Fruit fly (Drosophila melanogaster) whole organism, embryonic: ENCODE data around the gene Sry-alpha.

Source experiments
- Atf-2 ChIP-seq: fragments of 200-800 bp; sonication (Bioruptor generic); optimal IDR thresholded peaks from 2 replicates; lab custom pipeline; 2016; ENCODE audit warnings: missing biosample characterization, missing genetic modification characterization
- Atf6 ChIP-seq: fragments of 200-800 bp; sonication (Bioruptor generic); IDR thresholded peaks from 2 replicates; pipeline ENCODE4 v1.3.6; 2022; ENCODE audit warnings: missing biosample characterization, missing genetic modification characterization
- B-H2 ChIP-seq: fragments of 200-800 bp; sonication (Bioruptor generic); optimal IDR thresholded peaks from 2 replicates; lab custom pipeline; 2018; ENCODE audit warnings: missing biosample characterization, mild to moderate bottlenecking, missing genetic modification characterization
- Blimp-1 ChIP-seq: fragments of 200-800 bp; sonication (Bioruptor generic); optimal IDR thresholded peaks from 3 replicates; lab custom pipeline; 2018; ENCODE audit warnings: missing biosample characterization, missing genetic modification characterization, mild to moderate bottlenecking, moderate library complexity, missing genetic modification reagents
- CG10267 ChIP-seq: fragments of 200-800 bp; sonication (Bioruptor generic); optimal IDR thresholded peaks from 2 replicates; lab custom pipeline; 2018; ENCODE audit warnings: missing biosample characterization, mild to moderate bottlenecking, missing genetic modification characterization, moderate library complexity
- CG12155 ChIP-seq: fragments of 200-800 bp; sonication (Bioruptor generic); optimal IDR thresholded peaks from 3 replicates; lab custom pipeline; 2016; ENCODE audit warnings: missing biosample characterization, missing genetic modification characterization
- CG14860 ChIP-seq: fragments of 200-800 bp; sonication (Bioruptor generic); IDR thresholded peaks from 3 replicates; pipeline ENCODE4 v1.3.6; 2022; ENCODE audit warnings: missing biosample characterization, missing genetic modification characterization; ENCODE audit not compliant: partially characterized antibody
- CG14965 ChIP-seq: fragments of 200-800 bp; sonication (Bioruptor generic); optimal IDR thresholded peaks from 2 replicates; lab custom pipeline; 2016; ENCODE audit warnings: missing biosample characterization, missing genetic modification characterization, borderline replicate concordance
- CG15479 ChIP-seq: fragments of 200-800 bp; sonication (Bioruptor generic); optimal IDR thresholded peaks from 3 replicates; lab custom pipeline; 2019; ENCODE audit warnings: missing biosample characterization, mild to moderate bottlenecking, missing genetic modification characterization, moderate library complexity
- CG1647 ChIP-seq: fragments of 200-800 bp; sonication (Bioruptor generic); optimal IDR thresholded peaks from 3 replicates; lab custom pipeline; 2016; ENCODE audit warnings: missing biosample characterization, missing genetic modification characterization
- CG17385 ChIP-seq: fragments of 200-800 bp; sonication (Bioruptor generic); optimal IDR thresholded peaks from 3 replicates; lab custom pipeline; 2018; ENCODE audit warnings: missing biosample characterization, mild to moderate bottlenecking, missing genetic modification characterization
- CG2129 ChIP-seq: fragments of 200-800 bp; sonication (Bioruptor generic); IDR thresholded peaks from 2 replicates; pipeline ENCODE4 v1.3.6; 2022; ENCODE audit warnings: missing biosample characterization, missing genetic modification characterization; ENCODE audit not compliant: partially characterized antibody
- CG32532 ChIP-seq: fragments of 200-800 bp; sonication (Bioruptor generic); IDR thresholded peaks from 2 replicates; pipeline ENCODE4 v1.3.6; 2022; ENCODE audit warnings: missing biosample characterization, missing genetic modification characterization
- CG32767 ChIP-seq: fragments of 200-800 bp; sonication (Bioruptor generic); IDR thresholded peaks from 2 replicates; pipeline ENCODE4 v1.3.6; 2022; ENCODE audit warnings: missing biosample characterization, missing genetic modification characterization
- CG3281 ChIP-seq: fragments of 200-800 bp; sonication (Bioruptor generic); optimal IDR thresholded peaks from 3 replicates; lab custom pipeline; 2017; ENCODE audit warnings: missing biosample characterization, mild to moderate bottlenecking, missing genetic modification characterization
- CG33557 ChIP-seq: fragments of 200-800 bp; sonication (Bioruptor generic); optimal IDR thresholded peaks from 2 replicates; lab custom pipeline; 2019; ENCODE audit warnings: missing biosample characterization, mild to moderate bottlenecking, missing genetic modification characterization, moderate library complexity
- CG3995 ChIP-seq: fragments of 200-800 bp; sonication (Bioruptor generic); optimal IDR thresholded peaks from 3 replicates; lab custom pipeline; 2016; ENCODE audit warnings: missing biosample characterization, missing genetic modification characterization
- CG4282 ChIP-seq: fragments of 200-800 bp; sonication (Bioruptor generic); optimal IDR thresholded peaks from 2 replicates; lab custom pipeline; 2016; ENCODE audit warnings: missing biosample characterization, missing genetic modification characterization
- CG6791 ChIP-seq: fragments of 200-800 bp; sonication (Bioruptor generic); IDR thresholded peaks from 3 replicates; pipeline ENCODE4 v1.3.6; 2022; ENCODE audit warnings: missing biosample characterization, missing genetic modification characterization; ENCODE audit not compliant: partially characterized antibody
- CG6813 ChIP-seq: fragments of 200-800 bp; sonication (Bioruptor generic); optimal IDR thresholded peaks from 2 replicates; lab custom pipeline; 2017; ENCODE audit warnings: missing biosample characterization, missing genetic modification characterization, mild to moderate bottlenecking, moderate library complexity, missing genetic modification reagents
- Dref ChIP-seq: fragments of 200-800 bp; sonication (Bioruptor generic); IDR thresholded peaks from 2 replicates; pipeline ENCODE4 v1.3.6; 2022; ENCODE audit warnings: missing biosample characterization, missing genetic modification characterization
- Ets65A ChIP-seq: fragments of 200-800 bp; sonication (Bioruptor generic); peaks from one replicate; lab custom pipeline; 2016; ENCODE audit warnings: missing biosample characterization, missing genetic modification characterization
- HHEX ChIP-seq: fragments of 200-800 bp; sonication (Bioruptor generic); optimal IDR thresholded peaks from 3 replicates; lab custom pipeline; 2017; ENCODE audit warnings: missing biosample characterization, mild to moderate bottlenecking, missing genetic modification characterization, missing genetic modification reagents
- Hey ChIP-seq: fragments of 200-800 bp; sonication (Bioruptor generic); optimal IDR thresholded peaks from 3 replicates; lab custom pipeline; 2018; ENCODE audit warnings: missing biosample characterization, mild to moderate bottlenecking, missing genetic modification characterization
- Lhr ChIP-seq: fragments of 200-800 bp; sonication (Bioruptor generic); optimal IDR thresholded peaks from 3 replicates; lab custom pipeline; 2017; ENCODE audit warnings: mild to moderate bottlenecking, missing biosample characterization, missing genetic modification reagents, missing genetic modification characterization
- MTF-1 ChIP-seq: fragments of 200-800 bp; sonication (Bioruptor generic); optimal IDR thresholded peaks from 2 replicates; lab custom pipeline; 2018; ENCODE audit warnings: missing biosample characterization, mild to moderate bottlenecking, missing genetic modification characterization, borderline replicate concordance
- NC2β ChIP-seq: fragments of 200-800 bp; sonication (Bioruptor generic); optimal IDR thresholded peaks from 2 replicates; lab custom pipeline; 2016; ENCODE audit warnings: missing biosample characterization, missing genetic modification characterization
- Pdp1 ChIP-seq, 2 experiments: fragments of 200-800 bp; sonication (Bioruptor generic); optimal IDR thresholded peaks; 3 replicates each; lab custom pipeline; 2016; ENCODE audit warnings: missing biosample characterization in 2 of 2, missing genetic modification characterization in 2 of 2, mild to moderate bottlenecking in 1 of 2, moderate library complexity in 1 of 2
- Rfx ChIP-seq: fragments of 200-800 bp; sonication (Bioruptor generic); IDR thresholded peaks from 2 replicates; pipeline ENCODE4 v1.3.6; 2022; ENCODE audit warnings: missing biosample characterization, missing genetic modification characterization
- cg ChIP-seq: fragments of 200-800 bp; sonication (Bioruptor generic); optimal IDR thresholded peaks from 3 replicates; lab custom pipeline; 2019; ENCODE audit warnings: missing biosample characterization, mild to moderate bottlenecking, missing genetic modification characterization, moderate library complexity
- chif ChIP-seq, 2 experiments: fragments of 200-800 bp; sonication (Bioruptor generic); optimal IDR thresholded peaks; 3 replicates each; lab custom pipeline; 2016; ENCODE audit warnings: missing biosample characterization in 2 of 2, missing genetic modification characterization in 2 of 2
- ci ChIP-seq: fragments of 200-800 bp; sonication (Bioruptor generic); IDR thresholded peaks from 3 replicates; pipeline ENCODE4 v1.3.6; 2022; ENCODE audit warnings: missing biosample characterization, missing genetic modification characterization
- dan ChIP-seq: fragments of 200-800 bp; sonication (Bioruptor generic); IDR thresholded peaks from 2 replicates; pipeline ENCODE4 v1.3.6; 2022; ENCODE audit warnings: missing biosample characterization, missing genetic modification characterization
- gcm ChIP-seq: fragments of 200-800 bp; sonication (Bioruptor generic); optimal IDR thresholded peaks from 2 replicates; lab custom pipeline; 2019; ENCODE audit warnings: missing biosample characterization, mild to moderate bottlenecking, missing genetic modification characterization, moderate library complexity
- jigr1 ChIP-seq: fragments of 200-800 bp; sonication (Bioruptor generic); IDR thresholded peaks from 3 replicates; pipeline ENCODE4 v1.3.6; 2022; ENCODE audit warnings: missing biosample characterization, missing genetic modification characterization
- kni ChIP-seq: fragments of 200-800 bp; sonication (Bioruptor generic); optimal IDR thresholded peaks from 3 replicates; lab custom pipeline; 2017; ENCODE audit warnings: mild to moderate bottlenecking, missing biosample characterization, missing genetic modification reagents, missing genetic modification characterization
- lov ChIP-seq, 2 experiments: fragments of 200-800 bp in 1 of 2; fragments of >200 bp in 1 of 2; sonication (Bioruptor generic) in 1 of 2; IDR thresholded peaks in 1 of 2; optimal IDR thresholded peaks in 1 of 2; 2 replicates in 1 of 2; 3 replicates in 1 of 2; pipeline versions ENCODE4 v1.3.6 to Lab custom; 2017 to 2022; ENCODE audit warnings: missing biosample characterization in 1 of 2, missing genetic modification characterization in 1 of 2
- p53 ChIP-seq: fragments of 200-800 bp; sonication (Bioruptor generic); optimal IDR thresholded peaks from 2 replicates; lab custom pipeline; 2016; ENCODE audit warnings: missing biosample characterization, missing genetic modification characterization
- pfk ChIP-seq: fragments of 200-800 bp; sonication (Bioruptor generic); optimal IDR thresholded peaks from 2 replicates; lab custom pipeline; 2018; ENCODE audit warnings: missing biosample characterization, mild to moderate bottlenecking, missing genetic modification characterization, moderate library complexity
- salm ChIP-seq: fragments of 200-800 bp; sonication (Bioruptor generic); optimal IDR thresholded peaks from 2 replicates; lab custom pipeline; 2018; ENCODE audit warnings: missing biosample characterization, mild to moderate bottlenecking, missing genetic modification characterization
- sim ChIP-seq: fragments of 200-800 bp; sonication (Bioruptor generic); IDR thresholded peaks from 2 replicates; pipeline ENCODE4 v1.3.6; 2022; ENCODE audit warnings: missing biosample characterization, missing genetic modification characterization
- slp2 ChIP-seq: fragments of 200-800 bp; sonication (Bioruptor generic); optimal IDR thresholded peaks from 2 replicates; lab custom pipeline; 2016; ENCODE audit warnings: missing biosample characterization, missing genetic modification characterization
- sna ChIP-seq: fragments of 200-800 bp; sonication (Bioruptor generic); IDR thresholded peaks from 2 replicates; pipeline ENCODE4 v1.3.6; 2022; ENCODE audit warnings: missing biosample characterization, missing genetic modification characterization; ENCODE audit not compliant: partially characterized antibody
- so ChIP-seq: fragments of 200-800 bp; sonication (Bioruptor generic); IDR thresholded peaks from 3 replicates; pipeline ENCODE4 v1.3.6; 2022; ENCODE audit warnings: missing biosample characterization, missing genetic modification characterization
- tap ChIP-seq: fragments of 200-800 bp; optimal IDR thresholded peaks from 3 replicates; lab custom pipeline; 2019; ENCODE audit warnings: missing biosample characterization, mild to moderate bottlenecking, missing genetic modification characterization, moderate library complexity
- twi ChIP-seq: fragments of 200-800 bp; optimal IDR thresholded peaks from 2 replicates; lab custom pipeline; 2019; ENCODE audit warnings: missing biosample characterization, mild to moderate bottlenecking, missing genetic modification characterization, moderate library complexity
- tx ChIP-seq: fragments of 200-800 bp; sonication (Bioruptor generic); optimal IDR thresholded peaks from 2 replicates; lab custom pipeline; 2016; ENCODE audit warnings: missing biosample characterization, missing genetic modification characterization

Sry-alpha gene

DNA sequence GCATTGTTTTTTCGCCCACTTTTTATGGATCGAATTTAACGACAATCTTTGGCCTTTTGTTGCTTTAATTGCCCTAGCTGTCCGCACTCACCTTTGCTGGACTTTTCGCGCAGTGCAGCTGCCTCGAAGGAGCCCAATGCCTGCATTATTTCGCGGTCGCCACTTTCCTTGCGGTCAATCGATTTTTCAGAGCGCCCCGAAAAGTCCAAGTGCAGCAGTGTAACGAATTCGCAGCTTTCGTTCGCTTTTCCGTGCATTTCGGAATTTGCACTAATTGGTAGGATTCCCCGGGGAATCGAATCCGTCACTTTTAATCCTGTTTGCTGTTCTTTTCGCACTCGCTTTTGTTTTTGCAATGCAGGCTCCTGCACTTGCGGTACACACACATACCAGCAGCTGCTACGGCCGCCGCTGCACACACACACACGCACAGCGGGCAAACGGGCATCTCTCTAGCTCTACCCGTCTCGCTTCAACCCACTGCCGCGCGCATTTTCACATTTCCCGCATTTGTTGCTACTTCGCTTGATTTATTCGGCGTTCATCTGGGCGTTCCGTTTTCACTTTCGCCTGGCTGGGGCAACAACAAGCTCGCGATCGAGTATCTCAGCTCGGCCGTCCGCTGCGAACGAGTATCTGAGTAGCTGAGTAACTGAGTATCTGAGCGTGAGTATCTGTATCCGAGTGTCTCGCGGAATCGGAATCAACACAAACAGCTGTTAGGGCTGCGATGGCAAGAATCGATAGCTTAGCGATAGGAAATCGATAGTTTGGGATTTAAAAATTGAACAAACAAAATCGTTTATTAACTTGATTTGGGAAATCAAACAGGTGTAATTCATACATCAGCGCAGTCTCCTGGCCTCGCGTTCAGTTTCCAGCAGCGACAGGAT is 17.7 kb upstream of the Sry-alpha start, which contains the start of gene Mgat2 (continued):
- TF ChIP-seq Atf-2 (GFP tag; lab: Kevin White, UChicago) (no peak), slp2 (no peak), pfk (GFP tag; lab: Kevin White, UChicago) (peak; percentile 83), CG17385 (GFP tag; lab: Kevin White, UChicago) (peak; percentile 20), jigr1 (no peak), CG6813 (GFP tag; lab: Kevin White, UChicago) (peak; percentile 55), Blimp-1 (GFP tag; lab: Kevin White, UChicago) (peak; percentile 100), Atf6 (peak; percentile 55; the same call in 1 of the 2 replicates), CG15479 (GFP tag; lab: Kevin White, UChicago) (peak; percentile 59), cg (GFP tag; lab: Kevin White, UChicago) (peak; percentile 96), twi (peak; percentile 57), Dref (GFP tag; lab: Robert Waterston, UW) (peak; percentile 77), CG33557 (GFP tag; lab: Kevin White, UChicago) (peak; percentile 85), CG14860 (GFP tag; lab: Robert Waterston, UW) (peak; percentile 71), sim (GFP tag; lab: Robert Waterston, UW) (no peak), Ets65A (peak; percentile 87), CG1647 (GFP tag; lab: Kevin White, UChicago) (no peak), Rfx (peak; percentile 37; the same call in 1 of the 2 replicates), MTF-1 (GFP tag; lab: Kevin White, UChicago) (peak; percentile 62), salm (tag; lab: Kevin White, UChicago) (peak; percentile 49), p53 (GFP tag; lab: Kevin White, UChicago) (no peak), ci (GFP tag; lab: Robert Waterston, UW) (peak; percentile 78), tap (tag; lab: Kevin White, UChicago) (peak; percentile 65), CG32532 (GFP tag; lab: Robert Waterston, UW) (peak; percentile 21; the same call in 1 of the 2 replicates), chif (GFP tag; optimal IDR thresholded peaks at IDR 0.05; lab: Kevin White, UChicago) (peak in 1 of 2 experiments; percentile 7), gcm (GFP tag; lab: Kevin White, UChicago) (peak; percentile 97), B-H2 (GFP tag; lab: Kevin White, UChicago) (peak; percentile 41), CG3995 (GFP tag; lab: Kevin White, UChicago) (peak; percentile 3), so (peak; percentile 34; the same call in 2 of the 3 replicates), tx (no peak), lov (optimal IDR thresholded peaks at IDR 0.05; lab: Kevin White, UChicago) (no peak), lov (GFP tag; IDR thresholded peaks at IDR 0.05; lab: Robert Waterston, UW) (0 out of 3 replicates have a peak, but pooled peaks have one; percentile 29), kni (peak; percentile 90), CG32767 (GFP tag; lab: Robert Waterston, UW) (peak; percentile 28; the same call in 1 of the 2 replicates), CG3281 (GFP tag; lab: Kevin White, UChicago) (no peak), dan (GFP tag; lab: Robert Waterston, UW) (no peak), CG10267 (tag; lab: Kevin White, UChicago) (peak; percentile 44), Pdp1 (GFP tag; optimal IDR thresholded peaks at IDR 0.05; lab: Kevin White, UChicago) (peak in 1 of 2 experiments; percentile 18), CG6791 (GFP tag; lab: Robert Waterston, UW) (peak; percentile 86), CG14965 (GFP tag; lab: Kevin White, UChicago) (peak; percentile 15), sna (peak; percentile 91), HHEX (peak; percentile 18), CG4282 (GFP tag; lab: Kevin White, UChicago) (no peak), CG12155 (GFP tag; lab: Kevin White, UChicago) (peak; percentile 92), NC2β (GFP tag; lab: Kevin White, UChicago) (peak; percentile 41), Hey (tag; lab: Kevin White, UChicago) (no peak), CG2129 (peak; percentile 80), Lhr (GFP tag; lab: Kevin White, UChicago) (no peak)
